Worm (Caenorhabditis elegans): Measurements from ENCODE around the gene E04D5.5.

The E04D5.5 gene

DNA sequence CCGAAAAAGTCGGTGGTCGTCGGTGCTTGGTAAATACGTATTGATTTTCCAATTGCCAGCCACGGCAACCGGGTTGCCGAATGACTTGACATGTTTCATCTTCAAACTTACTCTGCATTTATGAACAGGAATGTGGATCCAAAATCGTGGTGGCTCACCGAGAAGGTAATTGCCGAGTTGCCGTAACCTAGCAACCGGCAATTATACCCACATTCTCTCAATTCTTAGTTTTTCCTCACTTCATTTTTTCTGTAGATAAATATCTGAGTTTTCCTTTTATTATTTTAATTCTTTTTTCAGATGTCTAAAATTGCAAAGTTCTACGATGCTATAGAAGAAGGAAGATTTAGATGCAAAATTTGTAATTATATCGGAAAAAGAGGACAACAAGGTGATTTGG, 41.5 kb downstream of the E04D5.5 start, which contains the start of gene ZK673.4:
Gene ZK673.4 (plus strand): TSS at position 301 of the 400 bp plus-strand sequence.
- TF ChIP-seq unc-39 (tag; optimal IDR thresholded peaks at IDR 0.05) (no peak), egl-43 (GFP tag; IDR thresholded peaks at IDR 0.05) (no peak), cey-2 (tag; optimal IDR thresholded peaks at IDR 0.05; ENCODE audit: borderline replicate concordance, insufficient read depth) (no peak), spr-1 (tag; optimal IDR thresholded peaks at IDR 0.05) (no peak), daf-12 (tag; optimal IDR thresholded peaks at IDR 0.05) (no peak)

- TF ChIP-seq aha-1 (tag) (peak; percentile 79), mep-1 (tag; optimal IDR thresholded peaks at IDR 0.05) (no peak), daf-8 (GFP tag; IDR thresholded peaks at IDR 0.05) (no peak), attf-4 (tag; optimal IDR thresholded peaks at IDR 0.05) (no peak)
Measured at ce11 chrII:10456979-10457378, 45.9 kb downstream of the E04D5.5 start, which contains the start of gene ZK673.11. TSS of gene ZK673.11 (plus strand) at chrII:10457279.

- TF ChIP-seq F37D6.2 (tag; optimal IDR thresholded peaks at IDR 0.05) (no peak), sdz-12 (GFP tag; optimal IDR thresholded peaks at IDR 0.05) (no peak), zip-2 (tag; optimal IDR thresholded peaks at IDR 0.05) (no peak), mxl-2 (GFP tag; conservative IDR thresholded peaks at IDR 0.05) (no peak), nhr-77 (tag; optimal IDR thresholded peaks at IDR 0.05) (no peak), Y75B8A.6 (GFP tag; IDR thresholded peaks at IDR 0.05) (no peak)
Measured at ce11 chrII:10461207-10461606, 50.1 kb downstream of the E04D5.5 start, which contains the start of gene ZK673.5. TSS of gene ZK673.5 (plus strand) at chrII:10461507.
